Fruit fly (Drosophila melanogaster) whole organism, prepupa: ENCODE results near the gene Ns1.
A peak's percentile ranks its signal among the peaks of the same experiment; 100 is the strongest.

Experiments used
- Blimp-1 ChIP-seq: fragments of 200-800 bp; sonication (Bioruptor generic); optimal IDR thresholded peaks from 3 replicates; lab custom pipeline; 2017; ENCODE audit warnings: missing biosample characterization, missing genetic modification characterization, mild to moderate bottlenecking, moderate library complexity, missing genetic modification reagents
- CG10631 ChIP-seq: fragments of 200-800 bp; sonication (Bioruptor generic); optimal IDR thresholded peaks from 2 replicates; lab custom pipeline; 2016; ENCODE audit warnings: missing biosample characterization, missing genetic modification characterization
- CG10669 ChIP-seq: fragments of 200-800 bp; sonication (Bioruptor generic); optimal IDR thresholded peaks from 3 replicates; lab custom pipeline; 2018; ENCODE audit warnings: missing biosample characterization, mild to moderate bottlenecking, missing genetic modification characterization, moderate library complexity
- CG11294 ChIP-seq: fragments of 200-800 bp; sonication (Bioruptor generic); IDR thresholded peaks from 2 replicates; pipeline ENCODE4 v1.3.6; 2022; ENCODE audit warnings: missing biosample characterization, missing genetic modification characterization
- CG15336 ChIP-seq: fragments of 200-800 bp; sonication (Bioruptor generic); IDR thresholded peaks from 2 replicates; pipeline ENCODE4 v1.3.6; 2022; ENCODE audit warnings: missing biosample characterization, missing genetic modification characterization
- CG1621 ChIP-seq: fragments of 200-800 bp; sonication (Bioruptor generic); optimal IDR thresholded peaks from 3 replicates; lab custom pipeline; 2018; ENCODE audit warnings: missing biosample characterization, mild to moderate bottlenecking, missing genetic modification characterization
- CG16779 ChIP-seq: fragments of 200-800 bp; sonication (Bioruptor generic); optimal IDR thresholded peaks from 3 replicates; lab custom pipeline; 2017; ENCODE audit warnings: missing biosample characterization, mild to moderate bottlenecking, missing genetic modification characterization
- CG3032 ChIP-seq: fragments of 200-800 bp; optimal IDR thresholded peaks from 2 replicates; lab custom pipeline; 2019; ENCODE audit warnings: missing biosample characterization, mild to moderate bottlenecking, missing genetic modification characterization, moderate library complexity
- CG31627 ChIP-seq: fragments of 200-800 bp; sonication (Bioruptor generic); optimal IDR thresholded peaks from 3 replicates; lab custom pipeline; 2016; ENCODE audit warnings: missing biosample characterization, missing genetic modification characterization
- CG32006 ChIP-seq: fragments of 200-800 bp; sonication (Bioruptor generic); optimal IDR thresholded peaks from 3 replicates; lab custom pipeline; 2017; ENCODE audit warnings: missing biosample characterization, mild to moderate bottlenecking, missing genetic modification characterization
- CG3919 ChIP-seq: fragments of 200-800 bp; sonication (Bioruptor generic); optimal IDR thresholded peaks from 3 replicates; lab custom pipeline; 2016; ENCODE audit warnings: missing biosample characterization, missing genetic modification characterization
- CG4318 ChIP-seq: fragments of 200-800 bp; sonication (Bioruptor generic); optimal IDR thresholded peaks from 3 replicates; lab custom pipeline; 2017; ENCODE audit warnings: missing biosample characterization, mild to moderate bottlenecking, missing genetic modification characterization
- CG6163 ChIP-seq: fragments of 200-800 bp; sonication (Bioruptor generic); IDR thresholded peaks from 3 replicates; pipeline ENCODE4 v1.3.6; 2022; ENCODE audit warnings: missing biosample characterization, missing genetic modification characterization
- CG7368 ChIP-seq: fragments of 200-800 bp; sonication (Bioruptor generic); optimal IDR thresholded peaks from 3 replicates; lab custom pipeline; 2016; ENCODE audit warnings: missing biosample characterization, missing genetic modification characterization
- CG8632 ChIP-seq: fragments of 200-800 bp; sonication (Bioruptor generic); optimal IDR thresholded peaks from 3 replicates; lab custom pipeline; 2016; ENCODE audit warnings: missing biosample characterization, missing genetic modification characterization
- CG9139 ChIP-seq: fragments of 200-800 bp; sonication (Bioruptor generic); optimal IDR thresholded peaks from 3 replicates; lab custom pipeline; 2017; ENCODE audit warnings: missing biosample characterization, mild to moderate bottlenecking, missing genetic modification characterization
- Eip93F ChIP-seq: fragments of 200-800 bp; sonication (Bioruptor generic); optimal IDR thresholded peaks from 2 replicates; lab custom pipeline; 2016; ENCODE audit warnings: missing biosample characterization, mild to moderate bottlenecking, missing genetic modification characterization
- Ets96B ChIP-seq: fragments of 200-800 bp; optimal IDR thresholded peaks from 2 replicates; lab custom pipeline; 2019; ENCODE audit warnings: missing biosample characterization, mild to moderate bottlenecking, missing genetic modification characterization, moderate library complexity
- Gug ChIP-seq: fragments of 200-800 bp; sonication (Bioruptor generic); IDR thresholded peaks from 2 replicates; pipeline ENCODE4 v1.3.6; 2022; ENCODE audit warnings: missing biosample characterization, missing genetic modification characterization
- Hr38 ChIP-seq: sonication (Bioruptor generic); optimal IDR thresholded peaks from 2 replicates; lab custom pipeline; 2016; ENCODE audit warnings: missing biosample characterization, missing genetic modification characterization
- Hr39 ChIP-seq: fragments of 200-800 bp; sonication (Bioruptor generic); optimal IDR thresholded peaks from 2 replicates; lab custom pipeline; 2016; ENCODE audit warnings: missing biosample characterization, missing genetic modification characterization
- Hr4 ChIP-seq: fragments of 200-800 bp; sonication (Bioruptor generic); optimal IDR thresholded peaks from 3 replicates; lab custom pipeline; 2016; ENCODE audit warnings: missing biosample characterization, missing genetic modification characterization
- Lpt ChIP-seq: fragments of 200-800 bp; sonication (Bioruptor generic); optimal IDR thresholded peaks from 3 replicates; lab custom pipeline; 2016; ENCODE audit warnings: missing biosample characterization, missing genetic modification characterization
- OdsH ChIP-seq: fragments of 200-800 bp; sonication (Bioruptor generic); optimal IDR thresholded peaks from 3 replicates; lab custom pipeline; 2016; ENCODE audit warnings: missing biosample characterization, missing genetic modification characterization
- Smox ChIP-seq: fragments of 200-800 bp; sonication (Bioruptor generic); optimal IDR thresholded peaks from 3 replicates; lab custom pipeline; 2016; ENCODE audit warnings: missing biosample characterization, missing genetic modification characterization
- Sox102F ChIP-seq: fragments of 200-800 bp; sonication (Bioruptor generic); optimal IDR thresholded peaks from 2 replicates; lab custom pipeline; 2016; ENCODE audit warnings: missing biosample characterization, mild to moderate bottlenecking, missing genetic modification characterization
- Sox14 ChIP-seq: fragments of 200-800 bp; sonication (Bioruptor generic); optimal IDR thresholded peaks from 3 replicates; lab custom pipeline; 2016; ENCODE audit warnings: missing biosample characterization, missing genetic modification characterization
- acj6 ChIP-seq: fragments of 200-800 bp; sonication (Bioruptor generic); optimal IDR thresholded peaks from 3 replicates; lab custom pipeline; 2016; ENCODE audit warnings: missing biosample characterization, missing genetic modification characterization
- cyc ChIP-seq: fragments of 200-800 bp; sonication (Bioruptor generic); optimal IDR thresholded peaks from 3 replicates; lab custom pipeline; 2016; ENCODE audit warnings: missing biosample characterization, missing genetic modification characterization
- dac ChIP-seq: fragments of 200-800 bp; sonication (Bioruptor generic); optimal IDR thresholded peaks from 2 replicates; lab custom pipeline; 2017; ENCODE audit warnings: missing biosample characterization, mild to moderate bottlenecking, missing genetic modification characterization
- dsx ChIP-seq: fragments of 200-800 bp; optimal IDR thresholded peaks from 3 replicates; lab custom pipeline; 2019; ENCODE audit warnings: missing biosample characterization, mild to moderate bottlenecking, missing genetic modification characterization, moderate library complexity; ENCODE audit not compliant: poor library complexity, severe bottlenecking
- esn ChIP-seq: fragments of 200-800 bp; sonication (Bioruptor generic); optimal IDR thresholded peaks from 2 replicates; lab custom pipeline; 2016; ENCODE audit warnings: missing biosample characterization, mild to moderate bottlenecking, missing genetic modification characterization, moderate library complexity
- fd59A ChIP-seq: fragments of 200-800 bp; sonication (Bioruptor generic); optimal IDR thresholded peaks from 2 replicates; lab custom pipeline; 2017; ENCODE audit warnings: missing biosample characterization, mild to moderate bottlenecking, missing genetic modification characterization, missing genetic modification reagents
- fkh ChIP-seq: fragments of 200-800 bp; sonication (Bioruptor generic); optimal IDR thresholded peaks from 3 replicates; lab custom pipeline; 2017; ENCODE audit warnings: missing biosample characterization, mild to moderate bottlenecking, missing genetic modification characterization, moderate library complexity
- lz ChIP-seq: fragments of 200-800 bp; sonication (Bioruptor generic); optimal IDR thresholded peaks from 3 replicates; lab custom pipeline; 2016; ENCODE audit warnings: missing biosample characterization, missing genetic modification characterization
- pdm3 ChIP-seq: fragments of 200-800 bp; sonication (Bioruptor generic); optimal IDR thresholded peaks from 3 replicates; lab custom pipeline; 2016; ENCODE audit warnings: missing biosample characterization, missing genetic modification characterization
- salr ChIP-seq, 2 experiments: fragments of 200-800 bp; sonication (Bioruptor generic); optimal IDR thresholded peaks; 3 replicates each; lab custom pipeline; 2016 to 2018; ENCODE audit warnings: missing biosample characterization in 2 of 2, missing genetic modification characterization in 2 of 2, mild to moderate bottlenecking in 1 of 2
- spab ChIP-seq: fragments of 200-800 bp; sonication (Bioruptor generic); optimal IDR thresholded peaks from 2 replicates; lab custom pipeline; 2017; ENCODE audit warnings: missing biosample characterization, mild to moderate bottlenecking, missing genetic modification characterization, missing genetic modification reagents
- svp ChIP-seq: fragments of 200-800 bp; sonication (Bioruptor generic); peaks from one replicate; lab custom pipeline; 2016; ENCODE audit warnings: missing biosample characterization, missing genetic modification characterization
- topi ChIP-seq: fragments of 200-800 bp; sonication (Bioruptor generic); optimal IDR thresholded peaks from 3 replicates; lab custom pipeline; 2016; ENCODE audit warnings: missing biosample characterization, missing genetic modification characterization

Ns1 gene

dm6 chr3R:17061736-17062371 lies 10.6 kb downstream of the Ns1 start (continued):
- TF ChIP-seq lz (GFP tag; lab: Kevin White, UChicago) (no peak), spab (GFP tag; lab: Kevin White, UChicago) (no peak), Blimp-1 (GFP tag; lab: Kevin White, UChicago) (no peak), CG10669 (no peak), Eip93F (GFP tag; lab: Kevin White, UChicago) (no peak), CG7368 (GFP tag; lab: Kevin White, UChicago) (no peak), CG16779 (tag; lab: Kevin White, UChicago) (no peak), dac (GFP tag; lab: Kevin White, UChicago) (no peak), CG31627 (no peak), CG6163 (peak; percentile 46; the same call in 2 of the 3 replicates), pdm3 (GFP tag; lab: Kevin White, UChicago) (no peak), Hr38 (GFP tag; lab: Kevin White, UChicago) (no peak), fkh (GFP tag; lab: Kevin White, UChicago) (no peak), salr (GFP tag; optimal IDR thresholded peaks at IDR 0.05; lab: Kevin White, UChicago) (no peak), Hr4 (GFP tag; lab: Kevin White, UChicago) (no peak), fd59A (no peak), Hr39 (GFP tag; lab: Kevin White, UChicago) (no peak), CG4318 (no peak), CG3919 (GFP tag; lab: Kevin White, UChicago) (no peak), Lpt (GFP tag; lab: Kevin White, UChicago) (peak; percentile 26), Ets96B (tag; lab: Kevin White, UChicago) (no peak), CG32006 (GFP tag; lab: Kevin White, UChicago) (peak; percentile 1), topi (GFP tag; lab: Kevin White, UChicago) (no peak), CG3032 (tag; lab: Kevin White, UChicago) (no peak), CG11294 (no peak), CG8632 (GFP tag; lab: Kevin White, UChicago) (no peak), OdsH (GFP tag; lab: Kevin White, UChicago) (no peak), CG9139 (GFP tag; lab: Kevin White, UChicago) (no peak), CG15336 (GFP tag; lab: Robert Waterston, UW) (no peak), CG10631 (GFP tag; lab: Kevin White, UChicago) (no peak), Sox14 (GFP tag; lab: Kevin White, UChicago) (no peak), esn (GFP tag; lab: Kevin White, UChicago) (no peak), CG1621 (tag; lab: Kevin White, UChicago) (peak; percentile 18), Gug (GFP tag; lab: Robert Waterston, UW) (no peak), dsx (GFP tag; lab: Kevin White, UChicago) (no peak), acj6 (no peak), cyc (GFP tag; lab: Kevin White, UChicago) (no peak), Smox (GFP tag; lab: Kevin White, UChicago) (no peak)

DNA sequence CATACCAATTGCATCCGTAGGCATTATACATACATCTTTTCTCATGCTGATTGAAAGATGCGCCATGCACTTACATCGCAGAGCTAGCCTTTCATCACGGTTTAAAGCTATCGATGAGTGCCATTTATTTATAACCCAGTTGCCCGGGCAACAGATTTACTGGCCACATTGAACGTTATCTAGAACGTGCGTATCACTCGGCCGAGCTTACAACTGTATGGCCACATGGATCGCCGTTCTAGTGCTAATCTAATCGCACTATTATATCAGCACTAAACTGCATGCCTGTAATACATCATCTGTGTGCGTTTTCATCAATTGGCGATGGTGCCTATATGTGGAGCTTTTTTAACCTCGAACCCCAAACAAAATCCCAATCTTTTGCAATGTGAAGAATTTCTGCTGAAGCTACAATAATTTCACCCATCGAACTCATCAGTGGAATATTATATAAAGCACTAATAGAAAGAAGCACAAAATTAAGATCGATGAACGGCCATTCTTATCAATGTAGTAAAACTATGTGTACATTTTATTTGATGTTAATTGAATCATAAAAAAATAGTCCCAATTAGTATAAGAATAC lies 11.6 kb downstream of the Ns1 start:
- TF ChIP-seq Sox102F: no peak
- peak; percentile 55 for TF ChIP-seq svp
- TF ChIP-seq cyc (GFP tag; lab: Kevin White, UChicago): no peak
- no peak for TF ChIP-seq CG4318
- TF ChIP-seq, all 60 proteins: peak for 1
